Worm (Caenorhabditis elegans) whole organism, young adult: ENCODE results near the gene C34C12.8.
A peak's percentile ranks its signal among the peaks of the same experiment; 100 is the strongest.

ENCODE experiments used
- F33H1.4 ChIP-seq: fragments of 200-800 bp; sonication (Bioruptor generic); IDR thresholded peaks from 2 replicates; pipeline ENCODE4 v1.3.6; 2022; ENCODE audit warnings: missing genetic modification reagents, missing genetic modification characterization, missing compliant biosample characterization
- Y56A3A.18 ChIP-seq: fragments of 200-800 bp; sonication (Bioruptor generic); IDR thresholded peaks from 2 replicates; pipeline ENCODE4 v1.3.6; 2022; ENCODE audit warnings: missing genetic modification reagents, missing genetic modification characterization, missing compliant biosample characterization
- bed-2 ChIP-seq: fragments of 200-800 bp; sonication (Bioruptor generic); IDR thresholded peaks from 2 replicates; pipeline ENCODE4 v1.3.6; 2022; ENCODE audit warnings: missing genetic modification reagents, missing genetic modification characterization, missing compliant biosample characterization
- hmg-20 ChIP-seq: fragments of 200-800 bp; sonication (Bioruptor generic); IDR thresholded peaks from 2 replicates; pipeline ENCODE4 v1.3.6; 2022; ENCODE audit warnings: missing genetic modification reagents, missing genetic modification characterization, missing compliant biosample characterization
- nfyb-1 ChIP-seq: fragments of 200-800 bp; sonication (Bioruptor generic); IDR thresholded peaks from 2 replicates; pipeline ENCODE4 v1.3.6; 2022; ENCODE audit warnings: missing genetic modification reagents, missing genetic modification characterization, missing compliant biosample characterization

DNA sequence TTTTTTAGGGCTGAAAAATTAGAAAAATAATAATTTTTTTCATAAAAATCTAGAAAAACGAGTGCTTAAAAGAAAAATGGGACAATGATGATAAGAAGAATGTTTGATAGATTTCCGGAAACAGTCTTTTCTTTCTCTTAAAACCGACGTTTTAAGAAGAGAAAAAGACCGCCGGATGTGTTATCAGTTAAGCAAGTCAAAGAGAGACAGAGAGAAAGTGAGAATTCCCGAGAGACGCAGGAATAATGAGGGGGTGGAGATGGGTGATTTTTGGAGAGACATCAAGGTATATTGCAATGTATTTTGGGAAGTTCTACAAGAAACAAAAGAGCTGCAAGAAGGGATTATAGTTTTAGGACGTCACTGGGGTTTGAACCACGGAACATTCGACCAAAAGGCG lies 15.3 kb downstream of the C34C12.8 start, which contains the start of gene C34C12.9:
- TF ChIP-seq F33H1.4 (GFP tag; lab: Robert Waterston, UW) (no peak), bed-2 (GFP tag; lab: Robert Waterston, UW) (no peak), nfyb-1 (GFP tag; lab: Robert Waterston, UW) (no peak), hmg-20 (GFP tag; lab: Robert Waterston, UW) (no peak), Y56A3A.18 (GFP tag; lab: Robert Waterston, UW) (0 out of 2 replicates have a peak, but pooled peaks have one; percentile 36)
